In the genomic region with DNA sequence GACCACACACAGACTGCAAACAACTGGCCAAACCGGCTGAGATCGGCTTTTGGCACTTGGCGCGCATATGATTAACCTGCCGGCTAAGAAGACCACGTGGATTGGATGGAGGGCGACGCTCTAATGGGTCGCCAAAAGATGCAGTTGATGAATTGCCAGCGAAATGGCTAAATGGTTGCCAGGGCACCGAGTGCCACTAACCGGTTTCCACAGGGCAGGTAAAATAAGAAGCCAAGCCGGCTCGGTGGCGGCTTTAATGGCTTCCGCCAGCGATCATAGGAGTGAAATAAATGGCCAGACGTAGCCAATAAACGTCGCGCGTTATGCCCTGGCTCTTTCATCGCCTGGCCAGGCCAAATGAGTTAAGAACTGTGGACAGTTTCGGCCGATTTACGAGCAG, we compare ENCODE assay signal across 2 fruit fly cellular contexts.
A peak's percentile ranks its signal among the peaks of the same experiment; 100 is the strongest.
TF ChIP-seq lines count a peak whose summit lies in the region.

No protein-coding gene starts in this region.

- no peak for TF ChIP-seq CTCF in whole organism, embryonic (GFP tag; optimal IDR thresholded peaks at IDR 0.05; lab: Kevin White, UChicago)

TF ChIP-seq in whole organism, embryonic, 481 proteins besides CTCF, POLR2A, EP300 and RAD21:
- TF ChIP-seq kni (GFP tag; optimal IDR thresholded peaks at IDR 0.05; lab: Kevin White, UChicago) (peak; percentile 51), CG32772 (GFP tag; IDR thresholded peaks at IDR 0.05; lab: Robert Waterston, UW) (no peak), crc (GFP tag; optimal IDR thresholded peaks at IDR 0.05; lab: Kevin White, UChicago) (no peak), CG17328 (GFP tag; IDR thresholded peaks at IDR 0.05; lab: Robert Waterston, UW) (no peak), Oaz (GFP tag; IDR thresholded peaks at IDR 0.05; lab: Robert Waterston, UW) (no peak), chinmo (GFP tag; IDR thresholded peaks at IDR 0.05; lab: Robert Waterston, UW; ENCODE audit: partially characterized antibody) (peak; percentile 86; the same call in 2 of the 4 replicates), Gsc (GFP tag; IDR thresholded peaks at IDR 0.05; lab: Robert Waterston, UW) (no peak), Optix (GFP tag; IDR thresholded peaks at IDR 0.05; lab: Robert Waterston, UW) (no peak), ssp (GFP tag; IDR thresholded peaks at IDR 0.05; lab: Robert Waterston, UW) (no peak), CG7357 (GFP tag; IDR thresholded peaks at IDR 0.05; lab: Robert Waterston, UW) (no peak), CG7928 (GFP tag; optimal IDR thresholded peaks at IDR 0.05; lab: Kevin White, UChicago) (no peak), NfI (GFP tag; optimal IDR thresholded peaks at IDR 0.05; lab: Kevin White, UChicago) (no peak), CG4424 (GFP tag; optimal IDR thresholded peaks at IDR 0.05; lab: Kevin White, UChicago) (no peak), CG10543 (GFP tag; optimal IDR thresholded peaks at IDR 0.05; lab: Kevin White, UChicago) (no peak), odd (GFP tag; optimal IDR thresholded peaks at IDR 0.05; lab: Kevin White, UChicago) (no peak), repo (GFP tag; optimal IDR thresholded peaks at IDR 0.05; lab: Kevin White, UChicago) (no peak), CG31365 (tag; optimal IDR thresholded peaks at IDR 0.05; lab: Kevin White, UChicago) (no peak), CG7786 (GFP tag; optimal IDR thresholded peaks at IDR 0.05; lab: Kevin White, UChicago) (no peak), CG3407 (GFP tag; optimal IDR thresholded peaks at IDR 0.05; lab: Kevin White, UChicago) (no peak), ato (GFP tag; IDR thresholded peaks at IDR 0.05; lab: Robert Waterston, UW; ENCODE audit: partially characterized antibody) (no peak), sc (optimal IDR thresholded peaks at IDR 0.05; lab: Kevin White, UChicago) (no peak), sc (GFP tag; optimal IDR thresholded peaks at IDR 0.05; lab: Kevin White, UChicago) (no peak), abd-A (tag; optimal IDR thresholded peaks at IDR 0.05; lab: Kevin White, UChicago) (peak; percentile 69), vnd (GFP tag; IDR thresholded peaks at IDR 0.05; lab: Robert Waterston, UW; ENCODE audit: partially characterized antibody) (no peak), pb (GFP tag; optimal IDR thresholded peaks at IDR 0.05; lab: Kevin White, UChicago) (no peak), zen (tag; optimal IDR thresholded peaks at IDR 0.05; lab: Kevin White, UChicago) (peak; percentile 55), CG18599 (GFP tag; optimal IDR thresholded peaks at IDR 0.05; lab: Kevin White, UChicago) (no peak), en (GFP tag; optimal IDR thresholded peaks at IDR 0.05; lab: Kevin White, UChicago) (no peak), CG2116 (GFP tag; optimal IDR thresholded peaks at IDR 0.05; lab: Kevin White, UChicago) (no peak), Aef1 (GFP tag; IDR thresholded peaks at IDR 0.05; lab: Robert Waterston, UW) (no peak), so (GFP tag; IDR thresholded peaks at IDR 0.05; lab: Robert Waterston, UW) (no peak), Nf-YB (GFP tag; optimal IDR thresholded peaks at IDR 0.05; lab: Kevin White, UChicago) (peak; percentile 87), eve (GFP tag; optimal IDR thresholded peaks at IDR 0.05; lab: Kevin White, UChicago) (no peak), cas (GFP tag; IDR thresholded peaks at IDR 0.05; lab: Robert Waterston, UW) (no peak), CG15073 (GFP tag; optimal IDR thresholded peaks at IDR 0.05; lab: Kevin White, UChicago) (no peak), Nf-YC (tag; optimal IDR thresholded peaks at IDR 0.05; lab: Kevin White, UChicago) (peak; percentile 80), CG11723 (GFP tag; optimal IDR thresholded peaks at IDR 0.05; lab: Kevin White, UChicago) (no peak), ERR (GFP tag; optimal IDR thresholded peaks at IDR 0.05; lab: Kevin White, UChicago) (no peak)

TF ChIP-seq in whole organism, prepupa, 60 proteins besides CTCF, POLR2A, EP300 and RAD21:
- peak; percentile 19 for TF ChIP-seq Eip78C (GFP tag; lab: Kevin White, UChicago)
- TF ChIP-seq pdm3 (GFP tag; optimal IDR thresholded peaks at IDR 0.05; lab: Kevin White, UChicago), result no peak
